Worm (Caenorhabditis elegans): ENCODE results near the gene unc-83.

The unc-83 gene

DNA sequence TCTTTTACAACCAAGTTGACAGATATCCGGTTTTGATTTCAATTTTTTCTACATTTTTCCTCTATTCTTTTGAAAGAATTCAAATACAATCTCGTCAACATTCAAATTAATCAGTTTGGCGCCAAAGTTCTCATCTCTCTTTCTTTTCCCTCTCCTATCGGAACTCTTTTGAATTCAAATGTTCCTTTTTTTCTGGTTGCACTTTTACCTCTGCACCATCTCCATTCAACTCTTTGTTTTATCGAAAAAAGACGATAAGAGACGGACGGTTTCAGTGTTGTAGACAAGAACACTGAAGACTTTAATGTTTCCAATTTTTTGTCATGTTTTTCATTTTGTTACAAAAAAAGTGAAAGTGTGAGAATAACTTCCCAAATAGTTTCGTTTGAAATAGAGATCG, 11.2 kb downstream of the unc-83 start:
- TF ChIP-seq Y56A3A.18 (GFP tag; IDR thresholded peaks at IDR 0.05), result no peak
- TF ChIP-seq nhr-80 (tag; optimal IDR thresholded peaks at IDR 0.05), result peak; percentile 90
- TF ChIP-seq F39B2.1 (GFP tag; IDR thresholded peaks at IDR 0.05), result no peak
- TF ChIP-seq Y53G8AR.9 (GFP tag; conservative IDR thresholded peaks at IDR 0.05), result no peak
- no peak for TF ChIP-seq him-1 (tag; optimal IDR thresholded peaks at IDR 0.05)
- TF ChIP-seq attf-5 (GFP tag; optimal IDR thresholded peaks at IDR 0.05), result peak; percentile 11
- TF ChIP-seq tlf-1 (GFP tag; optimal IDR thresholded peaks at IDR 0.05), result no peak
- TF ChIP-seq bed-2 (GFP tag; IDR thresholded peaks at IDR 0.05), result no peak
- TF ChIP-seq sptf-2 (GFP tag; optimal IDR thresholded peaks at IDR 0.05), result no peak
- no peak for TF ChIP-seq F37B4.10 (GFP tag; IDR thresholded peaks at IDR 0.05)

DNA sequence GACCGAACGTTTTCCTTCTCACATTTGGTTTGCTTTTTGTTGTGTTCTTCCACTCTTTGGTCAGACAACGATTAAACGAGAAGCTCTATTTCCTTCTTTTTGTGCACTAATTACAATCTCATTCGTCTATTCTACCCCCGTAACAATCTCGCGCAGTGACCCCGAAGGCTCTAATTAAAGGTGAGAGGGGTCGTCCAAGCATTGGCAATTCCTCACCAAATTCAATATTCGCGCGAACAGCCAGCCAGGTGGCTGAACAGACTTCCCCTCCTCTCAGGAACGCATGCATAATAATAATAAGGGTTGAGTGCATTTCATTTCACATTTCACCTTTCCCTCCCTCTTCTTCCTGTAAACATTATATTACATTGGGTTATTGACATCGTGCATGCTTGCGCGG, 20.2 kb downstream of the unc-83 start:
- TF ChIP-seq atf-7 (tag; optimal IDR thresholded peaks at IDR 0.05), result no peak
- TF ChIP-seq F57C9.4 (tag; optimal IDR thresholded peaks at IDR 0.05), result no peak
- TF ChIP-seq madf-10 (tag; optimal IDR thresholded peaks at IDR 0.05), result no peak
- TF ChIP-seq rcor-1 (GFP tag; IDR thresholded peaks at IDR 0.05), result no peak
- TF ChIP-seq ccch-3 (GFP tag; optimal IDR thresholded peaks at IDR 0.05), result no peak
- no peak for TF ChIP-seq F22D6.2 (tag; optimal IDR thresholded peaks at IDR 0.05)

DNA sequence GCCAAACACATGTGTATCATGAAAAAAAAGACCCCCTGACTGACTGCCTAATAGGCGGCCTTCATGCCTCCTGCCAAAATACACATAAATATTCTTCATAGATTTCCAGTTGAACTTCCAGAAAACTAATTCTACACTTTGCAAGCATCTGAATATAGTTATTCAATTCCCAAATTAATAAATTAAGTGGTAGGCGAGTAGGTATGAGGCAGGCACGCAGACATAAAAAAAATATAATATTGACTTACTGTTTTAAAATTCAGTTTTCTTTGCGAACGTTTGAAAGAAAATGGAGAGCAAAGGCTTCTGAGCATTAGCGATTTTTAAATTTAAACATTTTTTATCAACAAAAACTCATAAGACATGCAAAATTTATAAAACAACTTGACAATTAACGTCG, 23.0 kb downstream of the unc-83 start:
- TF ChIP-seq Y53G8AR.9 (GFP tag; conservative IDR thresholded peaks at IDR 0.05) (0 out of 2 replicates have a peak, but pooled peaks have one; percentile 26), let-607 (tag; optimal IDR thresholded peaks at IDR 0.05) (peak in 1 of 2 experiments; percentile 48), nhr-80 (tag; optimal IDR thresholded peaks at IDR 0.05) (peak; percentile 6), aptf-3 (GFP tag; IDR thresholded peaks at IDR 0.05) (no peak), cebp-2 (GFP tag; IDR thresholded peaks at IDR 0.05) (0 out of 2 replicates have a peak, but pooled peaks have one; percentile 30), egl-44 (GFP tag; IDR thresholded peaks at IDR 0.05) (0 out of 2 replicates have a peak, but pooled peaks have one; percentile 24), Y56A3A.18 (GFP tag; IDR thresholded peaks at IDR 0.05) (0 out of 2 replicates have a peak, but pooled peaks have one; percentile 7), madf-10 (tag; optimal IDR thresholded peaks at IDR 0.05) (peak; percentile 14), Y95B8A.8 (GFP tag; IDR thresholded peaks at IDR 0.05) (no peak), efl-1 (GFP tag; optimal IDR thresholded peaks at IDR 0.05) (no peak), atf-7 (tag; optimal IDR thresholded peaks at IDR 0.05) (peak; percentile 10), hmg-1.2 (GFP tag; IDR thresholded peaks at IDR 0.05) (no peak), nfyb-1 (GFP tag; IDR thresholded peaks at IDR 0.05) (0 out of 2 replicates have a peak, but pooled peaks have one; percentile 32), nhr-90 (tag; optimal IDR thresholded peaks at IDR 0.05) (peak; percentile 26), dox-1 (GFP tag; IDR thresholded peaks at IDR 0.05) (peak; percentile 22; the same call in 1 of the 2 replicates), Y79H2A.3 (GFP tag; conservative IDR thresholded peaks at IDR 0.05) (no peak), sptf-2 (GFP tag; optimal IDR thresholded peaks at IDR 0.05) (no peak)

DNA sequence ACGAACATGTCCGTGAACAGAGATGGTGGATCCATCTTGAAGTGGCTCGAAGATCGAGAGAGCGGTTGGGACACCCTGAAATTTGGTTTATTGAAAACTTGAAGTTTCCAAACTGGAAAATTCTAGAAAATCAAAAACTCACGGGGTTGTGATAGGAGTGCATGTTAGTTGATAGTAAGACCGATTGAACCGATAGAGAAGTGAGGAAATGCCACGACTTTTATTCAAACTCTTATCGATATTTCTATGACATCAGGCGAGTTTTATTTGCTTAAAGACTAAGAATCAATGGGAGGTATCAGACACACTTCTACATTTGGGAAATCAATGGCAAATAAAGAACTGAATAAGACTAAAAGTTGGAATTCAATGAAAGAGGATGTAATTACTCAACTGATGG, 24.0 kb downstream of the unc-83 start, which contains the start of gene lec-10:
TSS of gene lec-10 (minus strand) at position 272 of the 400 bp plus-strand sequence.
- TF ChIP-seq ztf-3 (GFP tag; optimal IDR thresholded peaks at IDR 0.05), result no peak
- TF ChIP-seq sdz-38 (tag; optimal IDR thresholded peaks at IDR 0.05), result no peak
- no peak for TF ChIP-seq hmg-1.2 (GFP tag; IDR thresholded peaks at IDR 0.05)
- TF ChIP-seq nhr-80 (tag; optimal IDR thresholded peaks at IDR 0.05), result peak; percentile 84
- no peak for TF ChIP-seq sptf-2 (GFP tag; optimal IDR thresholded peaks at IDR 0.05)
- TF ChIP-seq dox-1 (GFP tag; IDR thresholded peaks at IDR 0.05), result 0 out of 2 replicates have a peak, but pooled peaks have one; percentile 4
- no peak for TF ChIP-seq him-1 (tag; optimal IDR thresholded peaks at IDR 0.05)
- TF ChIP-seq zim-3 (tag; optimal IDR thresholded peaks at IDR 0.05), result no peak
- no peak for TF ChIP-seq ceh-91 (GFP tag; IDR thresholded peaks at IDR 0.05)
- no peak for TF ChIP-seq hlh-12 (tag; optimal IDR thresholded peaks at IDR 0.05)
- TF ChIP-seq cebp-1 (GFP tag; IDR thresholded peaks at IDR 0.05), result no peak
- no peak for TF ChIP-seq cebp-1 (tag; optimal IDR thresholded peaks at IDR 0.05)
- TF ChIP-seq egrh-3 (GFP tag; IDR thresholded peaks at IDR 0.05), result no peak
- TF ChIP-seq attf-3 (GFP tag; conservative IDR thresholded peaks at IDR 0.05), result no peak
- no peak for TF ChIP-seq egl-18 (GFP tag; IDR thresholded peaks at IDR 0.05)
- no peak for TF ChIP-seq lin-35 (GFP tag; optimal IDR thresholded peaks at IDR 0.05)
- no peak for TF ChIP-seq ztf-28 (GFP tag; IDR thresholded peaks at IDR 0.05)
- TF ChIP-seq F57A8.1 (GFP tag; optimal IDR thresholded peaks at IDR 0.05), result no peak
- no peak for TF ChIP-seq aptf-3 (GFP tag; IDR thresholded peaks at IDR 0.05)
- TF ChIP-seq chd-7 (tag; optimal IDR thresholded peaks at IDR 0.05), result no peak
- TF ChIP-seq F52B5.7 (tag; optimal IDR thresholded peaks at IDR 0.05), result no peak
- no peak for TF ChIP-seq F33H1.4 (GFP tag; IDR thresholded peaks at IDR 0.05)
- no peak for TF ChIP-seq aptf-2 (GFP tag; conservative IDR thresholded peaks at IDR 0.05)
- TF ChIP-seq atf-7 (tag; optimal IDR thresholded peaks at IDR 0.05), result peak; percentile 55

Data from whole organism, young adult.